Fruit fly (Drosophila melanogaster) whole organism, embryonic: ENCODE results near the gene CG31636.

Source experiments
- CG11723 ChIP-seq: fragments of 200-800 bp; sonication (Bioruptor generic); optimal IDR thresholded peaks from 2 replicates; lab custom pipeline; 2017; ENCODE audit warnings: missing biosample characterization, mild to moderate bottlenecking, missing genetic modification characterization
- CG12236 ChIP-seq: fragments of 200-800 bp; sonication (Bioruptor generic); optimal IDR thresholded peaks from 2 replicates; lab custom pipeline; 2016; ENCODE audit warnings: missing biosample characterization, missing genetic modification characterization
- CG12299 ChIP-seq: fragments of 200-800 bp; sonication (Bioruptor generic); optimal IDR thresholded peaks from 2 replicates; lab custom pipeline; 2018; ENCODE audit warnings: missing biosample characterization, mild to moderate bottlenecking, missing genetic modification characterization
- CG13287 ChIP-seq: fragments of 200-800 bp; sonication (Bioruptor generic); IDR thresholded peaks from 2 replicates; pipeline ENCODE4 v1.3.6; 2022; ENCODE audit warnings: missing biosample characterization, missing genetic modification characterization; ENCODE audit not compliant: partially characterized antibody
- CG1647 ChIP-seq: fragments of 200-800 bp; sonication (Bioruptor generic); optimal IDR thresholded peaks from 3 replicates; lab custom pipeline; 2016; ENCODE audit warnings: missing biosample characterization, missing genetic modification characterization
- CG16779 ChIP-seq: fragments of 200-800 bp; sonication (Bioruptor generic); IDR thresholded peaks from 2 replicates; pipeline ENCODE4 v1.3.6; 2022; ENCODE audit warnings: missing biosample characterization, missing genetic modification characterization
- CG17568 ChIP-seq: fragments of 200-800 bp; sonication (Bioruptor generic); optimal IDR thresholded peaks from 2 replicates; lab custom pipeline; 2018; ENCODE audit warnings: missing biosample characterization, mild to moderate bottlenecking, missing genetic modification characterization, moderate library complexity
- CG18619 ChIP-seq: fragments of 200-800 bp; sonication (Bioruptor generic); optimal IDR thresholded peaks from 3 replicates; lab custom pipeline; 2017; ENCODE audit warnings: missing biosample characterization, mild to moderate bottlenecking, missing genetic modification characterization
- CG2712 ChIP-seq: fragments of 200-800 bp; optimal IDR thresholded peaks from 3 replicates; lab custom pipeline; 2019; ENCODE audit warnings: missing biosample characterization, mild to moderate bottlenecking, missing genetic modification characterization, moderate library complexity
- CG31365 ChIP-seq: fragments of 200-800 bp; sonication (Bioruptor generic); optimal IDR thresholded peaks from 2 replicates; lab custom pipeline; 2018; ENCODE audit warnings: missing biosample characterization, mild to moderate bottlenecking, missing genetic modification characterization
- CG32767 ChIP-seq: fragments of 200-800 bp; sonication (Bioruptor generic); IDR thresholded peaks from 2 replicates; pipeline ENCODE4 v1.3.6; 2022; ENCODE audit warnings: missing biosample characterization, missing genetic modification characterization
- CG3847 ChIP-seq: fragments of 200-800 bp; sonication (Bioruptor generic); IDR thresholded peaks from 2 replicates; pipeline ENCODE4 v1.3.6; 2022; ENCODE audit warnings: missing biosample characterization, missing genetic modification characterization
- CG5180 ChIP-seq: fragments of 200-800 bp; sonication (Bioruptor generic); optimal IDR thresholded peaks from 3 replicates; lab custom pipeline; 2017; ENCODE audit warnings: missing biosample characterization, missing genetic modification characterization, mild to moderate bottlenecking, moderate library complexity, missing genetic modification reagents
- CG5953 ChIP-seq: fragments of 200-800 bp; sonication (Bioruptor generic); IDR thresholded peaks from 2 replicates; pipeline ENCODE4 v1.3.6; 2022; ENCODE audit warnings: missing biosample characterization, missing genetic modification characterization
- CG7839 ChIP-seq: fragments of 200-800 bp; sonication (Bioruptor generic); optimal IDR thresholded peaks from 3 replicates; lab custom pipeline; 2018; ENCODE audit warnings: missing biosample characterization, mild to moderate bottlenecking, missing genetic modification characterization, moderate library complexity
- CTCF ChIP-seq: fragments of 200-800 bp; sonication (Bioruptor generic); optimal IDR thresholded peaks from 2 replicates; lab custom pipeline; 2017; ENCODE audit warnings: missing biosample characterization, mild to moderate bottlenecking, missing genetic modification characterization, moderate library complexity
- Camta ChIP-seq: fragments of 200-800 bp; sonication (Bioruptor generic); optimal IDR thresholded peaks from 2 replicates; lab custom pipeline; 2016; ENCODE audit warnings: missing biosample characterization, missing genetic modification characterization
- Dll ChIP-seq: fragments of 200-800 bp; sonication (Bioruptor generic); IDR thresholded peaks from 4 replicates; pipeline ENCODE4 v1.3.6; 2022; ENCODE audit warnings: missing biosample characterization, missing genetic modification characterization; ENCODE audit not compliant: partially characterized antibody
- Hmr ChIP-seq: fragments of 200-800 bp; sonication (Bioruptor generic); optimal IDR thresholded peaks from 3 replicates; lab custom pipeline; 2017; ENCODE audit warnings: mild to moderate bottlenecking, missing biosample characterization, missing genetic modification reagents, missing genetic modification characterization
- Hr39 ChIP-seq: fragments of >200 bp; optimal IDR thresholded peaks from 2 replicates; lab custom pipeline; 2017
- MTF-1 ChIP-seq: fragments of 200-800 bp; sonication (Bioruptor generic); optimal IDR thresholded peaks from 2 replicates; lab custom pipeline; 2018; ENCODE audit warnings: missing biosample characterization, mild to moderate bottlenecking, missing genetic modification characterization, borderline replicate concordance
- NC2α ChIP-seq: fragments of 200-800 bp; sonication (Bioruptor generic); optimal IDR thresholded peaks from 2 replicates; lab custom pipeline; 2016; ENCODE audit warnings: missing biosample characterization, missing genetic modification characterization
- Oli ChIP-seq: fragments of 200-800 bp; sonication (Bioruptor generic); optimal IDR thresholded peaks from 2 replicates; lab custom pipeline; 2018; ENCODE audit warnings: missing biosample characterization, mild to moderate bottlenecking, missing genetic modification characterization, moderate library complexity
- Rfx ChIP-seq: fragments of 200-800 bp; sonication (Bioruptor generic); IDR thresholded peaks from 2 replicates; pipeline ENCODE4 v1.3.6; 2022; ENCODE audit warnings: missing biosample characterization, missing genetic modification characterization
- Side ChIP-seq: fragments of 200-800 bp; sonication (Bioruptor generic); optimal IDR thresholded peaks from 2 replicates; lab custom pipeline; 2016; ENCODE audit warnings: missing biosample characterization, missing genetic modification characterization
- Ssrp ChIP-seq: fragments of 200-800 bp; sonication (Bioruptor generic); optimal IDR thresholded peaks from 2 replicates; lab custom pipeline; 2018; ENCODE audit warnings: missing biosample characterization, mild to moderate bottlenecking, missing genetic modification characterization, moderate library complexity
- Vsx1 ChIP-seq: fragments of 200-800 bp; sonication (Bioruptor generic); optimal IDR thresholded peaks from 2 replicates; lab custom pipeline; 2017; ENCODE audit warnings: missing biosample characterization, mild to moderate bottlenecking, missing genetic modification characterization, missing genetic modification reagents
- YL-1 ChIP-seq: fragments of 200-800 bp; sonication (Bioruptor generic); optimal IDR thresholded peaks from 3 replicates; lab custom pipeline; 2017; ENCODE audit warnings: missing biosample characterization, mild to moderate bottlenecking, missing genetic modification characterization
- bcd ChIP-seq: fragments of 200-800 bp; sonication (Bioruptor generic); optimal IDR thresholded peaks from 2 replicates; lab custom pipeline; 2017; ENCODE audit warnings: missing biosample characterization, mild to moderate bottlenecking, missing genetic modification characterization
- bsh ChIP-seq, 2 experiments: fragments of 200-800 bp; sonication (Bioruptor generic); optimal IDR thresholded peaks; 2 replicates each; lab custom pipeline; 2017 to 2018; ENCODE audit warnings: mild to moderate bottlenecking in 2 of 2, missing biosample characterization in 2 of 2, missing genetic modification characterization in 2 of 2, moderate library complexity in 1 of 2
- btn ChIP-seq: fragments of 200-800 bp; sonication (Bioruptor generic); optimal IDR thresholded peaks from 2 replicates; lab custom pipeline; 2016; ENCODE audit warnings: missing biosample characterization, missing genetic modification characterization
- dm ChIP-seq: fragments of 200-800 bp; sonication (Bioruptor generic); optimal IDR thresholded peaks from 3 replicates; lab custom pipeline; 2016; ENCODE audit warnings: missing biosample characterization, missing genetic modification characterization
- dpn ChIP-seq, 2 experiments: fragments of 200-800 bp; sonication (Bioruptor generic); optimal IDR thresholded peaks; 3 replicates each; lab custom pipeline; 2016; ENCODE audit warnings: missing biosample characterization in 2 of 2, missing genetic modification characterization in 2 of 2
- emc ChIP-seq: fragments of 200-800 bp; sonication (Bioruptor generic); optimal IDR thresholded peaks from 2 replicates; lab custom pipeline; 2016; ENCODE audit warnings: missing biosample characterization, missing genetic modification characterization
- ems ChIP-seq: fragments of 200-800 bp; sonication (Bioruptor generic); optimal IDR thresholded peaks from 3 replicates; lab custom pipeline; 2016; ENCODE audit warnings: missing biosample characterization, missing genetic modification characterization
- eve ChIP-seq, 2 experiments: fragments of >200 bp; optimal IDR thresholded peaks; 2 replicates each; lab custom pipeline; 2017; ENCODE audit warnings: missing biosample characterization in 2 of 2, missing genetic modification characterization in 2 of 2
- grn ChIP-seq: fragments of 200-800 bp; sonication (Bioruptor generic); optimal IDR thresholded peaks from 3 replicates; lab custom pipeline; 2017; ENCODE audit warnings: missing biosample characterization, missing genetic modification characterization
- gsb ChIP-seq: fragments of 200-800 bp; sonication (Bioruptor generic); IDR thresholded peaks from 2 replicates; pipeline ENCODE4 v1.3.6; 2022; ENCODE audit warnings: missing biosample characterization, missing genetic modification characterization
- jing ChIP-seq: fragments of 200-800 bp; sonication (Bioruptor generic); optimal IDR thresholded peaks from 2 replicates; lab custom pipeline; 2018; ENCODE audit warnings: missing biosample characterization, mild to moderate bottlenecking, missing genetic modification characterization
- lmd ChIP-seq: fragments of 200-800 bp; sonication (Bioruptor generic); IDR thresholded peaks from 2 replicates; pipeline ENCODE4 v1.3.6; 2022; ENCODE audit warnings: missing biosample characterization, missing genetic modification characterization
- mam ChIP-seq: fragments of 200-800 bp; sonication (Bioruptor generic); optimal IDR thresholded peaks from 3 replicates; lab custom pipeline; 2016; ENCODE audit warnings: missing biosample characterization, missing genetic modification characterization
- mld ChIP-seq: fragments of 200-800 bp; sonication (Bioruptor generic); IDR thresholded peaks from 3 replicates; pipeline ENCODE4 v1.3.6; 2022; ENCODE audit warnings: missing biosample characterization, missing genetic modification characterization; ENCODE audit not compliant: partially characterized antibody
- onecut ChIP-seq: fragments of 200-800 bp; sonication (Bioruptor generic); IDR thresholded peaks from 2 replicates; pipeline ENCODE4 v1.3.6; 2022; ENCODE audit warnings: missing biosample characterization, missing genetic modification characterization
- row ChIP-seq: fragments of 200-800 bp; sonication (Bioruptor generic); IDR thresholded peaks from 3 replicates; pipeline ENCODE4 v1.3.6; 2022; ENCODE audit warnings: missing biosample characterization, missing genetic modification characterization
- so ChIP-seq: fragments of 200-800 bp; sonication (Bioruptor generic); IDR thresholded peaks from 3 replicates; pipeline ENCODE4 v1.3.6; 2022; ENCODE audit warnings: missing biosample characterization, missing genetic modification characterization
- tgo ChIP-seq: fragments of 200-800 bp; sonication (Bioruptor generic); IDR thresholded peaks from 3 replicates; pipeline ENCODE4 v1.3.6; 2022; ENCODE audit warnings: missing biosample characterization, missing genetic modification characterization
- tin ChIP-seq: fragments of 200-800 bp; sonication (Bioruptor generic); optimal IDR thresholded peaks from 3 replicates; lab custom pipeline; 2016; ENCODE audit warnings: missing biosample characterization, missing genetic modification characterization
- tio ChIP-seq: fragments of 200-800 bp; sonication (Bioruptor generic); optimal IDR thresholded peaks from 2 replicates; lab custom pipeline; 2017; ENCODE audit warnings: missing biosample characterization, missing genetic modification characterization, inconsistent platforms
- trh ChIP-seq: fragments of 200-800 bp; sonication (Bioruptor generic); optimal IDR thresholded peaks from 2 replicates; lab custom pipeline; 2016; ENCODE audit warnings: missing biosample characterization, missing genetic modification characterization
- z ChIP-seq: fragments of 200-800 bp; sonication (Bioruptor generic); IDR thresholded peaks from 3 replicates; pipeline ENCODE4 v1.3.6; 2022; ENCODE audit warnings: missing biosample characterization, missing genetic modification characterization
- zen ChIP-seq: fragments of 200-800 bp; sonication (Bioruptor generic); optimal IDR thresholded peaks from 3 replicates; lab custom pipeline; 2018; ENCODE audit warnings: missing biosample characterization, mild to moderate bottlenecking, missing genetic modification characterization, moderate library complexity
- zfh1 ChIP-seq: fragments of 200-800 bp; sonication (Bioruptor generic); IDR thresholded peaks from 3 replicates; pipeline ENCODE4 v1.3.6; 2022; ENCODE audit warnings: missing biosample characterization, missing genetic modification characterization

The CG31636 gene

dm6 chr2L:6648163-6648628, 9.8 kb downstream of the CG31636 start:
- TF ChIP-seq row (GFP tag; lab: Robert Waterston, UW) (peak; percentile 95), emc (GFP tag; lab: Kevin White, UChicago) (peak; percentile 86), Hr39 (lab: Kevin White, UChicago) (no peak), CG16779 (GFP tag; lab: Robert Waterston, UW) (peak; percentile 77), CG5953 (GFP tag; lab: Robert Waterston, UW) (peak; percentile 82), jing (GFP tag; lab: Kevin White, UChicago) (peak; percentile 87), CG5180 (GFP tag; lab: Kevin White, UChicago) (peak; percentile 85), Oli (peak; percentile 96), bcd (GFP tag; lab: Kevin White, UChicago) (peak; percentile 96), Side (peak; percentile 88), lmd (GFP tag; lab: Robert Waterston, UW) (peak; percentile 92), CG12299 (tag; lab: Kevin White, UChicago) (peak; percentile 93), CTCF (GFP tag; lab: Kevin White, UChicago) (peak; percentile 61), NC2α (GFP tag; lab: Kevin White, UChicago) (peak; percentile 82), CG18619 (GFP tag; lab: Kevin White, UChicago) (peak; percentile 95), grn (GFP tag; lab: Kevin White, UChicago) (peak; percentile 79), mam (peak; percentile 93), CG13287 (GFP tag; lab: Robert Waterston, UW) (no peak; the same call in 1 of the 2 replicates), CG3847 (GFP tag; lab: Robert Waterston, UW) (peak; percentile 94), onecut (peak; percentile 83), CG17568 (GFP tag; lab: Kevin White, UChicago) (peak; percentile 87), Ssrp (tag; lab: Kevin White, UChicago) (peak; percentile 96), dpn (GFP tag; optimal IDR thresholded peaks at IDR 0.05; lab: Kevin White, UChicago) (peak; percentile 94 to 96), ems (GFP tag; lab: Kevin White, UChicago) (peak; percentile 88), Vsx1 (peak; percentile 76), Dll (no peak; the same call in 3 of the 4 replicates), CG11723 (GFP tag; lab: Kevin White, UChicago) (peak; percentile 93), bsh (GFP tag; optimal IDR thresholded peaks at IDR 0.05; lab: Kevin White, UChicago) (peak; percentile 77 to 92), btn (peak; percentile 29), zen (tag; lab: Kevin White, UChicago) (peak; percentile 87), Camta (GFP tag; lab: Kevin White, UChicago) (peak; percentile 94), gsb (GFP tag; lab: Robert Waterston, UW) (peak; percentile 86), MTF-1 (GFP tag; lab: Kevin White, UChicago) (peak; percentile 82), CG31365 (tag; lab: Kevin White, UChicago) (peak; percentile 74), CG7839 (tag; lab: Kevin White, UChicago) (peak; percentile 97), mld (GFP tag; lab: Robert Waterston, UW) (no peak), so (peak; percentile 92), trh (GFP tag; lab: Kevin White, UChicago) (peak; percentile 94), Hmr (GFP tag; lab: Kevin White, UChicago) (peak; percentile 97), eve (GFP tag; optimal IDR thresholded peaks at IDR 0.05; lab: Kevin White, UChicago) (no peak), zfh1 (peak; percentile 90), tio (GFP tag; lab: Kevin White, UChicago) (peak; percentile 96), CG32767 (GFP tag; lab: Robert Waterston, UW) (peak; percentile 93), Rfx (peak; percentile 94), tin (GFP tag; lab: Kevin White, UChicago) (peak; percentile 96), CG2712 (tag; lab: Kevin White, UChicago) (peak; percentile 96), z (GFP tag; lab: Robert Waterston, UW) (no peak), CG1647 (peak; percentile 87), YL-1 (peak; percentile 89), dm (GFP tag; lab: Kevin White, UChicago) (peak; percentile 88), tgo (peak; percentile 94), CG12236 (GFP tag; lab: Kevin White, UChicago) (peak; percentile 85)
